Worm (Caenorhabditis elegans) whole organism, late embryonic: ENCODE data around the gene txt-1.

Experiments used
- C38D4.7 ChIP-seq: fragments of 200-800 bp; sonication (Bioruptor generic); optimal IDR thresholded peaks from 2 replicates; lab custom pipeline; 2018; ENCODE audit warnings: mild to moderate bottlenecking, missing genetic modification characterization, moderate library complexity, missing compliant biosample characterization
- F13H6.1 ChIP-seq: sonication (generic microtip); optimal IDR thresholded peaks from 2 replicates; lab custom pipeline; 2016; ENCODE audit warnings: missing genetic modification characterization, missing compliant biosample characterization
- T23F11.4 ChIP-seq: fragments of 200-800 bp; sonication (Bioruptor generic); optimal IDR thresholded peaks from 2 replicates; lab custom pipeline; 2018; ENCODE audit warnings: mild to moderate bottlenecking, missing genetic modification characterization, missing compliant biosample characterization
- Y22D7AL.16 ChIP-seq: sonication (generic microtip); optimal IDR thresholded peaks from 2 replicates; lab custom pipeline; 2016; ENCODE audit warnings: missing genetic modification characterization, missing compliant biosample characterization
- ama-1 ChIP-seq: fragments of 150-350 bp; optimal IDR thresholded peaks from 2 replicates; lab custom pipeline; 2014
- ceh-22 ChIP-seq: sonication (generic microtip); optimal IDR thresholded peaks from 2 replicates; lab custom pipeline; 2017; ENCODE audit warnings: missing biosample characterization, missing genetic modification characterization
- ceh-30 ChIP-seq: fragments of 150-350 bp; optimal IDR thresholded peaks from 2 replicates; lab custom pipeline; 2014; ENCODE audit warnings: missing biosample characterization, missing genetic modification characterization
- ceh-31 ChIP-seq: sonication (generic microtip); optimal IDR thresholded peaks from 2 replicates; lab custom pipeline; 2016; ENCODE audit warnings: missing genetic modification characterization, missing compliant biosample characterization
- ceh-48 ChIP-seq: sonication (generic microtip); optimal IDR thresholded peaks from 2 replicates; lab custom pipeline; 2016; ENCODE audit warnings: missing genetic modification characterization, inconsistent platforms, missing compliant biosample characterization
- ceh-9 ChIP-seq: sonication (generic microtip); optimal IDR thresholded peaks from 2 replicates; lab custom pipeline; 2016; ENCODE audit warnings: mild to moderate bottlenecking, missing genetic modification characterization, inconsistent platforms, missing compliant biosample characterization
- che-1 ChIP-seq: sonication (generic microtip); optimal IDR thresholded peaks from 2 replicates; lab custom pipeline; 2016; ENCODE audit warnings: mild to moderate bottlenecking, missing genetic modification characterization, missing compliant biosample characterization
- elt-2 ChIP-seq: sonication (generic microtip); optimal IDR thresholded peaks from 2 replicates; lab custom pipeline; 2016; ENCODE audit warnings: missing genetic modification reagents, missing genetic modification characterization, missing compliant biosample characterization
- elt-4 ChIP-seq: sonication (generic microtip); optimal IDR thresholded peaks from 2 replicates; lab custom pipeline; 2016; ENCODE audit warnings: missing genetic modification characterization, missing compliant biosample characterization
- ets-4 ChIP-seq: sonication (generic microtip); optimal IDR thresholded peaks from 2 replicates; lab custom pipeline; 2016; ENCODE audit warnings: missing genetic modification characterization, missing compliant biosample characterization
- fkh-10 ChIP-seq: fragments of 150-350 bp; optimal IDR thresholded peaks from 2 replicates; lab custom pipeline; 2014; ENCODE audit warnings: missing biosample characterization, missing genetic modification reagents, missing genetic modification characterization
- hlh-13 ChIP-seq: fragments of 200-800 bp; sonication (Bioruptor generic); optimal IDR thresholded peaks from 2 replicates; lab custom pipeline; 2018; ENCODE audit warnings: mild to moderate bottlenecking, missing genetic modification characterization, missing compliant biosample characterization
- hlh-15 ChIP-seq: sonication (generic microtip); optimal IDR thresholded peaks from 2 replicates; lab custom pipeline; 2016; ENCODE audit warnings: missing genetic modification characterization, missing compliant biosample characterization
- hlh-6 ChIP-seq: sonication (generic microtip); optimal IDR thresholded peaks from 2 replicates; lab custom pipeline; 2016; ENCODE audit warnings: missing genotype, missing genetic modification characterization, missing compliant biosample characterization
- hlh-8 ChIP-seq: sonication (generic microtip); optimal IDR thresholded peaks from 2 replicates; lab custom pipeline; 2016; ENCODE audit warnings: missing genotype, missing genetic modification characterization, missing compliant biosample characterization
- lim-6 ChIP-seq: sonication (generic microtip); optimal IDR thresholded peaks from 2 replicates; lab custom pipeline; 2016; ENCODE audit warnings: missing genetic modification characterization, missing compliant biosample characterization
- nfya-1 ChIP-seq: sonication (generic microtip); optimal IDR thresholded peaks from 2 replicates; lab custom pipeline; 2017; ENCODE audit warnings: missing genetic modification characterization, mild to moderate bottlenecking, missing compliant biosample characterization, antibody characterized with exemption, moderate library complexity
- npax-4 ChIP-seq: sonication (generic microtip); optimal IDR thresholded peaks from 2 replicates; lab custom pipeline; 2016; ENCODE audit warnings: missing genetic modification characterization, missing compliant biosample characterization
- pat-9 ChIP-seq: fragments of 200-800 bp; sonication (Bioruptor generic); optimal IDR thresholded peaks from 2 replicates; lab custom pipeline; 2018; ENCODE audit warnings: mild to moderate bottlenecking, missing genetic modification characterization, moderate library complexity, missing compliant biosample characterization
- pqm-1 ChIP-seq: sonication (generic microtip); optimal IDR thresholded peaks from 2 replicates; lab custom pipeline; 2016; ENCODE audit warnings: missing genetic modification characterization, missing compliant biosample characterization
- pros-1 ChIP-seq: fragments of 150-350 bp; optimal IDR thresholded peaks from 2 replicates; lab custom pipeline; 2014; ENCODE audit warnings: missing biosample characterization, missing genetic modification reagents, missing genetic modification characterization
- sdc-2 ChIP-seq: sonication (generic microtip); optimal IDR thresholded peaks from 2 replicates; lab custom pipeline; 2016; ENCODE audit warnings: missing genotype, missing genetic modification characterization, missing compliant biosample characterization
- sox-4 ChIP-seq: sonication (generic microtip); optimal IDR thresholded peaks from 2 replicates; lab custom pipeline; 2017; ENCODE audit warnings: mild to moderate bottlenecking, missing genetic modification characterization, inconsistent platforms, missing compliant biosample characterization
- tbx-2 ChIP-seq: sonication (generic microtip); optimal IDR thresholded peaks from 2 replicates; lab custom pipeline; 2016; ENCODE audit warnings: missing genetic modification characterization, missing compliant biosample characterization
- unc-55 ChIP-seq: sonication (generic microtip); optimal IDR thresholded peaks from 2 replicates; lab custom pipeline; 2017; ENCODE audit warnings: missing biosample characterization, missing genetic modification reagents, missing genetic modification characterization

The txt-1 gene

DNA sequence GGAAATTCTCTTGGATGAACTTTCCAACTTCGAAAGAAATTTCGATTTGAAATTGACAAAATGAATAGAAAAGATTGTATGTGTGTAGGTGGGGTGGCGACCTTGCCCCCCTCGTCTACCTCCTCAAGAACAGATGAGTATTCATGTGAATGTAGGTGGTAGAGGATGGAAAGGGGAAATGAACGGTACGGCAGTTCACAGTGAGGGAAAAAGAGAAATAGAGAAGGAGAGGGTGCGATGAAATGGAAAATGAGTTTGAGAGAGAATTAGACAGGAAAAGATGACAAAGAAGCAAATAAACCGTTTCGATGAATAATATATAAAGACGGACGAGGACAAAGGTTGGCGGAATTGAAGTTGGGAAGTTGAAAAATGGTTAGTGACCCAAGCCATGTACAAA, 16.0 kb downstream of the txt-1 start:
- TF ChIP-seq ceh-31 (tag; lab: Kevin White, UChicago) = peak; percentile 40
- no peak for TF ChIP-seq unc-55 (GFP tag; lab: Kevin White, UChicago)
- no peak for TF ChIP-seq hlh-15 (tag; lab: Kevin White, UChicago)
- no peak for TF ChIP-seq ceh-22 (tag; lab: Kevin White, UChicago)
- TF ChIP-seq nfya-1 (tag; lab: Kevin White, UChicago) = peak; percentile 31

ce11 chrII:122494-122893, 16.5 kb downstream of the txt-1 start:
- TF ChIP-seq elt-2 (tag; lab: Kevin White, UChicago) (peak; percentile 40), tbx-2 (peak; percentile 24), ets-4 (tag; lab: Kevin White, UChicago) (no peak)

- no peak for TF ChIP-seq ama-1 (lab: Kevin White, UChicago)
These were observed 18.9 kb downstream of the txt-1 start, which contains the start of gene nmur-2 for ce11 chrII:124904-125303. nmur-2 (minus strand) TSS chrII:125004.

DNA sequence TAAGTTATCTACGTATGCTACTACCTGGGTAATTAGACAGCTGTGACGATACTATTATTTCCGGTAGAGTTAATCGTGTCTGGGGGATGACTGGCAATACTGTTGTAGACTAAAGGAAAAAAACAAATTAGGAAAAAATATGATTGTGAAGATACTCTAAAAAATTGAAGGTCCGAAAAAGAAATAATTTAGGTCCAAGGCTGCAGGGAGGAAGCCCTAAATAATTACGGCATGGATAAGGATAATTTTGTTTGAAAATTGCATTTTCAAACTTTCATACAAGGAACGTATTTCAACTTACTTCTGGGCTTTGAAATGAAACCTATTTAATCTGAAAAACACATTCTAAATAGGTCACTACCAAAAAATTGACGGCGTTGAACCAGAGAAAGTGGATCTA, 22.9 kb downstream of the txt-1 start, which contains the start of gene srd-3:
TSS of gene srd-3 (minus strand) at position 101 of the 400 bp plus-strand sequence.
- TF ChIP-seq Y22D7AL.16 (tag; lab: Kevin White, UChicago) (no peak), ceh-9 (tag; lab: Kevin White, UChicago) (no peak), elt-4 (tag; lab: Kevin White, UChicago) (no peak), hlh-8 (tag; lab: Kevin White, UChicago) (no peak), hlh-13 (GFP tag; lab: Kevin White, UChicago) (no peak), ceh-48 (tag; lab: Kevin White, UChicago) (no peak), unc-55 (GFP tag; lab: Kevin White, UChicago) (no peak), fkh-10 (GFP tag; lab: Kevin White, UChicago) (no peak), sox-4 (tag; lab: Kevin White, UChicago) (no peak)

DNA sequence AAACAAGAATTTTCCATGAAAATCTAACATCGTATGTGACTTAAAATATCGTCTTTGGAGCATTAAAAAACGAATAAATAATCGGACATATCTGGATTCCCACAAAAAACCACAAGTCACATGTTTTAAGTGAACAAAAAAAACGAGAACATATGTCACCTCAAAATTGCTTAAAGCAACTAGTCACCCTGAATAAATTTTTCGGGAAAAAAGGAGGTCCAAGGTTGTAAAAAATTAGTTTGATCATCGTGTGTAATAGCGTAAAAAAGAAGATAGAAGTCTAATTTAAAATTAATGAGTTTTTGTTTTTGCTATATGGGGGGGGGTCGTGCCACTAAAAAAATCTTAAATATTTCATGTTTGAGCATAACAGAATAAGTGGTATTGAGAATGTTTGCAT, 23.8 kb downstream of the txt-1 start:
- TF ChIP-seq ets-4 (tag; lab: Kevin White, UChicago) (no peak), ceh-9 (tag; lab: Kevin White, UChicago) (no peak), sdc-2 (tag; lab: Kevin White, UChicago) (no peak), pros-1 (tag; lab: Kevin White, UChicago) (no peak), npax-4 (tag; lab: Kevin White, UChicago) (no peak), pat-9 (tag; lab: Kevin White, UChicago) (no peak), fkh-10 (GFP tag; lab: Kevin White, UChicago) (no peak), elt-4 (tag; lab: Kevin White, UChicago) (no peak), C38D4.7 (GFP tag; lab: Kevin White, UChicago) (no peak)

ce11 chrII:133548-134275, 27.7 kb downstream of the txt-1 start, which contains the start of gene cwn-1:
cwn-1 (minus strand) TSS chrII:133598.
- TF ChIP-seq hlh-13 (GFP tag; lab: Kevin White, UChicago) = no peak
- no peak for TF ChIP-seq T23F11.4 (GFP tag; lab: Kevin White, UChicago)
- no peak for TF ChIP-seq che-1 (tag; lab: Kevin White, UChicago)
- TF ChIP-seq hlh-8 (tag; lab: Kevin White, UChicago) = peak; percentile 48
- TF ChIP-seq F13H6.1 (tag; lab: Kevin White, UChicago) = no peak
- TF ChIP-seq Y22D7AL.16 (tag; lab: Kevin White, UChicago) = no peak
- no peak for TF ChIP-seq pqm-1 (tag; lab: Kevin White, UChicago)
- TF ChIP-seq unc-55 (GFP tag; lab: Kevin White, UChicago) = peak; percentile 89
- no peak for TF ChIP-seq elt-2 (tag; lab: Kevin White, UChicago)
- no peak for TF ChIP-seq sox-4 (tag; lab: Kevin White, UChicago)
- TF ChIP-seq ceh-30 (tag; lab: Kevin White, UChicago) = no peak
- TF ChIP-seq lim-6 = no peak
- TF ChIP-seq hlh-6 (tag; lab: Kevin White, UChicago) = no peak
